Fruit fly (Drosophila melanogaster): ENCODE measurements around the gene GlyRS.

The GlyRS gene

DNA sequence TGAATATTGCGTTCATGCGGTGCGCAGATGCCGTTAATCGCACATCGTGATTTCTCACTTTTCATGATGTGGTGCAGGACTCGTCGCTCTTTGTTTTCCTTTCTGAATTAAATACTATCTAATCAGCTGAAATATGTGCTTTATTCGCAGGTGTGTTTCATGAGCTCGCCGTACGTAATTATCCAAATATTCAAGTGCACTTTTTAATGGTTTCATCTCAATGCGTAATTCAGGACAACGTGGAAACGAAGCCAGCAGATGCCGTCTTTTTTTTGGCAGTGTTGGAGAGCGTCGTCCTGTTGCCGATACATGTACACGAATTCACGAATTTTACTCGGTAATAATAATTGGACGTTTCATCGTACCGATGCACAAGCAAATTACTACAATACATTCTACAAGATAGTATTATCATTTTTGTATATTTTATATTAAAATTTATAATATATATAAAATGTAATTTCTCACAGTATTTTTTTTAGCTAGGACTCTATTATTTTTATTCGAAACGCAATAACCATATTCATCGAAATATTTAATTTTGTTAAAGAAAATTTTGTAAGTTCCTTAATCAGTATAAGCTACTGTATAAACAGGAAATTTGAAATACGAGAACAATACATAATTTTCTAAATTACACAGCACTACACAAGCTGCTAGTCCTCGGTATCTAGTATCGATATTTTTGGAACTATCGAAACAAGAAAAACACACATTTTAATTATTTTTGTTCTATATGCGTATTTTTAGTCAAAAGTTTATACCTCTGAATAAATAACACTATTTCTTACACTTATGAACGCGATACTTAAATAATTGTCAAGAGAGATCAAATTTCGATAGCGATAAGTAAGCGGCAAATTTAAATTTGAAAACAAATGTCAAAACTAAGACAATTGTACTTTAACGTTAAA lies 42.0 kb downstream of the GlyRS start, which contains the start of gene CG12316:
CG12316 (minus strand) TSS at position 276 of the 914 bp plus-strand sequence.
- TF ChIP-seq CG8478 (optimal IDR thresholded peaks at IDR 0.05) (no peak), CTCF (optimal IDR thresholded peaks at IDR 0.05) (no peak)

DNA sequence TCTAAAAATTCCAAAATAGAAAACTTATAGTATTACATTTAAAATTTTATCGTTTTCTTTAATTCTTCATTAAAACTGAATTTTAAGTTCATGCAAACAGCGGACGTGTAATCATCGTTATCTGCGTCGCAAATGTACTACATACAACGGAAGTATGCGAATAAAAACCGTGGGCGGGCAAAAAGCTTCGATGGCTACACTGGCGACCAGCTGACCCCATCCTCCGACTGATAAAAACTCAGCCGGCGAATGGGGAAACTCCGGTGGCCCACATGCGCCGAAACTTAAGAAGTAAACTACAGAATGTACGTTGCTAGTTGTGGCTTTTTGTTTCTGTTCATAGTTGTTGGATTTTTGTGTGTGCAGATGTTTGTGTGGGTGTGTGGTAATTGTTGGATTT lies 42.8 kb downstream of the GlyRS start:
- no peak for TF ChIP-seq CTCF (optimal IDR thresholded peaks at IDR 0.05)
- no peak for TF ChIP-seq CG8478 (optimal IDR thresholded peaks at IDR 0.05)

DNA sequence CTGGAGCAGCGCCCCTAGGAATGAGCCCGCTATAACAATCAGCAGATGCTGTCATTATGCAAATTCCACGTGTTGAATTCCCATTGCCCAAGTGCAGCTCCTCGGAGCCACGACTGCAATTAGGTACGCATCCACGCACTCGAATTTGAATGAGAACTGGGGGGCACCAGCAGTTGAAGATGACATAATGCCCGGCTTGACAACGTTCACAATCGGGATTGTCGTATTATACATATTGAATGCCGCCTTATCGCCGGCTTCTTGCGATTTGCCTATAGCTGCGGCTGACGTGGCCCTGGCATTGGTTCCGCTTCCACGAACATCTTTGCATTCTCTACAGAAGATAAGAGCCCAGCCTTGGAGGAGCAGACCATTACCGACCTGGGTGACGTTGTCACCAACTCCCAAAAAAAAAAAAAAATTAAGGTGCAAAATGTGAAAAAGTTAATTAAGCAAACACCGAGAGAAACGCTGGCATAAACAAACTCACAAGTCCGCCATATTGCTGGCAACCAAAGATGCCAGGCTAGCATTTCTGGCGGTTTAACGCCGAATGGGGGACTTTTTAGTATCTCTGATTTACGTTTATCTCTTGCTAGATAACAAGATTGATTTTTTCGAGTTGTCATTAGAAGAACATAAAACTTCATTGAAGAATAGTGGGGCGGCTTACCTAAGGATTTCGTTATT lies 45.5 kb downstream of the GlyRS start:
- no peak for TF ChIP-seq CG8478 (optimal IDR thresholded peaks at IDR 0.05)
- TF ChIP-seq CTCF (optimal IDR thresholded peaks at IDR 0.05), result no peak

DNA sequence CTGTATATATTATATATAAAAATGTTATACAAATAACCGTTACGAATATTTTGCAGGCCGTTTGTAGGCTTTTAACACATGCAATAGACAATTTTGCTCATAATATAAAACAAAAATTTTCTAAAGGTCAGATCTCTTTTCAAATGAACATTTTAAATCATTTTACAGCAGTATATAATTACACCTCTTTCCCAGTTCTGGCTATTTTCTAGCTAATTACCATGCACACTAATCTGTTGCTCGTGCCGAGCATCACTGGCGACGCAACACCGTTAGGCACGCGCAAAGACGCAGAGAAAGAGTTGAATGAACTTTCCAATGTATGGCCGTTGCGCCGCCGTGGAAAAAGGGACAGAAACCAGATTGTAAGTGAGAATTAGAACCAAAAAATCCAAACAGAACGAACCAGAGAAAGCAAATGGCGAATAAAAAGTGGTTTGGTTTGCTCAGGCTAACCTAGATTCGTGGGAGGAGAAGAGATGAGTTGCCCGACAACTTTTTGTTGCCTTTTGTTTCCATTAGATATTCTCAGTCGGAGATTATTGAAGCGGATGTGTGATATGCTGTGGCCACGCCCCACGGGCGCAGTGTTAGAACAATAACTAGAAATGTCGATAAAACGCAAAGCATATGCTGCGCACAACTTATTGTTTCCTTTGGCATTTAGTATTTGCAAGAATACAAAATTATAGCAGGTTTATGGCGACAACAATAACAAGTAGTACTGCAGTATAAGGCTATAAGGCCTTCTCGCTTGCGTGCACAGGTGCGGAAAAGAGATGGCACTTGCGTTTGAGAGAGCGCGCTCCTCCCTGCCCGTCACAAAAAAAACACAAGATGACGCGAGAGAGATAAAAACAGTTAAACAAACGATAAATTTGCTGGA lies 46.4 kb downstream of the GlyRS start:
- no peak for TF ChIP-seq CTCF (optimal IDR thresholded peaks at IDR 0.05)
- TF ChIP-seq CG8478 (optimal IDR thresholded peaks at IDR 0.05), result no peak

DNA sequence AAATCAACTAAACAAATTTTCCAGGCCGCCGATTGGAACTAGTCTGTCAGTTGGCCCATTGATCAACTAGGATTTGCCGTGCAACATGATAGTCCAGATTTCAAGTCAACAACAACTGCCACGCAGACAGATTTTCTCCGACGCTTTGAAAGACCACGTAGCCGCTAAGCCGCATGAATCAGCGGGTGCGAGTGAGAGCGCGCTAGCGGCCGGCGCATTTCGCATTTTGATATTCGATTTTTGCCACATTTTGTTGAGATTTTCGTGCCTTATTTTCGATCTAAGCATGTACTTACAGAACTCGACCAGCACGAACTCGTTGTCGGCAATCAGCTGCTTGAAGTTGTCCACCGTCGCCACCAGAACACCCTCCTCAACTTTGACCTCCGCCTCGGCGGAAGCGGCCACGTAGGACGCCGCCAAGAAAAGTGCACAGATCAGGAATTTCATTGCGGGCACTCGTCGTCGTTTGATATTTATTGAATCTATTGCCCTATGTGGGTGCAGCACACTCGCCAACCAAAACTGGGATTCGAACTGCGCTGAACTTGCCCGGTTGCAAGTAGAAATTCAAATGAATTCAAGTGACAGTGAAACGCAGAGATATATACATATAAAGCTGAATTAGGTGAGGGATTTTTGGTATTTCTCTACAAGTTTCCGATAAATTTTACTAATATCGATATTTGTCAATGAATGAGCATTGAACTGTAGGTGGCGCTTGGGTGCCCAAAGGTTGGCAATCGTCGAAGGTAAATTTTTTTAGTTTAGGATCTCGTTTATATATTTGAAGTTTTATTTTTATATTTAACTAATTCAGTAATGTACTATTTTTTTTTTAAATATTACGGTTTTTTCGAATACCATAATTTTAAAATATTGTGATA lies 47.3 kb downstream of the GlyRS start, which contains the start of gene Pdi:
Pdi (minus strand) TSS at position 837 of the 887 bp plus-strand sequence.
- no peak for TF ChIP-seq CG8478 (optimal IDR thresholded peaks at IDR 0.05)
- peak; percentile 87 to 94 for TF ChIP-seq CTCF (optimal IDR thresholded peaks at IDR 0.05)

DNA sequence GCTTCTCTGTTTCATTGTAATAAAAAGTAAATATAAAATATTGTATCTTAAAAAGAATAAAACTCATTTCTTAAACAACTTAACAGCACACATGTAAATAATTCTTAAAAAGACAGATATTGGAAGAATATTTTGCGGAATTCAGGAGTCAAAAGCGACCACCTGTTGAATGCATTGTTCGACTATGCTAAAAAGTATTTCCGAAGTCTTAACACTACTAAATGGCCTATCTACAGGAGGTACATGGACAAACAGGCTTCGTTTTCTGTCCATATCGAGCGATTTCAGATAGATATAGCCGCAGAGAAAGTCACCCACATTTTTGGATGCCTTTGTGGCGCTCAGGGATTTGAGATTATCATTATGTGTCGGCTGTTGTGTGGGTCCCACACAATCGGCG lies 48.2 kb downstream of the GlyRS start:
- no peak for TF ChIP-seq CTCF (optimal IDR thresholded peaks at IDR 0.05)
- no peak for TF ChIP-seq CG8478 (optimal IDR thresholded peaks at IDR 0.05)

DNA sequence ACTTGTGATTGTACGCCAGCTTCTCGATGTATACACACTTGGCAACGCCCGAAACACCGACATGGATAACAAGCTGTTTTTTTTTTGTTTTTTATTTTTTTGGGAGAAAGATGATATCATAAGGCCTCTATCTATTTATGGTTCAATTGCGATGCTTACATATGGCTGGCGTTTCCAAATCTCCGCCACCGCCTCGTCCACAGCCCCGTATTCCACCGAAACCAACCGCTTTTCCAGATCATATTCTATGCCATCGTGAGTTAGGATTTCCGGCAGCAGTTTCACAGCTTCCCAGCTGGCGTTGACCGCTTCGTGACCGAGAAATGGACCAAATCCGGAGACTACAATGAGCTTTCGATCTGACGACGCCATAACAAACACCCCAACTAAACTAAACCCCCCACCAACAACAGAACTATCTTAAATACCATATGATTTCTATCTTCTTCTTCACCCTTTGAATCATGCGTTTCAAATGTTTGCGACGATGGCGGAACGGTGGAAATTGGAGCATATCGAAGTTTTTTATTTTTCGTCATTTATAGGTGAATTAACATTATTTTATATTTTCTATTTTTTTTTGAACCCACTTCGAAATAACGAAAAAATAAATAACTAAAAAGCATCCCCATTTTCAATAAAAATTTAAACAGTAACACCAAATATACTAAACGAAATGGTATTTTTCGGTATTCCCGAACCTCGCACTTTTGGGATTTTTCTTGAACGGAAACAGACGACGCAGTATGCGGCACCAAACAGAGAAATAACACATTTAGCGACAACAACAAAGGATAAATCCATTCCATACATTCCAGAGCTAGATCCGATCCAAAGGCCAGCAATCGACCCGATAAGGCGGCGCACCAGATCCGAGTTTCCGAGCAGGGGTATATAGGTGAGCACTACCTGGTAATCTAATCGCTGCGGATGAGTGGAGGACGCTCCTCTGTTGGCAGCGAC lies 49.0 kb downstream of the GlyRS start, which contains the start of the genes CG32147 and Pex3:
CG32147 (minus strand) TSS at position 422 of the 963 bp plus-strand sequence.
Pex3 (plus strand) TSS at position 718 of the 963 bp plus-strand sequence.
- TF ChIP-seq CG8478 (optimal IDR thresholded peaks at IDR 0.05), result no peak
- TF ChIP-seq CTCF (optimal IDR thresholded peaks at IDR 0.05), result peak in 1 of 2 experiments; percentile 20

DNA sequence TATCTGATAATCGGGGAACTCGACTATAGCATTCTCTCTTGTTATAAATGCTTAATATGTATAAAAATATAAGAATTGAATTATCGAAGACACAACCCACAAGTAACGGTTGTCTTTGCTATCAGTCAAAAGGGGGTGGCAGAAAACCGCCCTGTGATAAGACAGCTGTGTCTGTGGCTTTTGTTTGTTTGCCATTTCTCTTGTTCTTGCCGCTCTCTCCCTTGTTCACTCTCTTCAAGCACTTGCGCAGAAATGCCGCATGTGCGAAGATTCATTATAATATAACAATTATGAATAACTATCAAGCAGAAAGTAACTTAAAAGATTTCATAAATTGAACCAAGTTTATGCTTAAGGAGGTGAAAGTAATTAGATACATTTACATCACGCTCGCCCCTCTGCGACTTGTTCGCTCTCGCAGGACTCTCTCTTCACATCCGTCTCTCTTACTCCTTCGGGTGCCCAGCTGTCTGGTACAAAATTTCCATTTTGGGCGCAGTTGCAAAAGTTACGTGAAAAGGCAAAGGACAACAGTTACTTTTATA lies 51.8 kb downstream of the GlyRS start, which contains the start of gene FucTA:
FucTA (plus strand) TSS at position 495 of the 545 bp plus-strand sequence.
- no peak for TF ChIP-seq CTCF (optimal IDR thresholded peaks at IDR 0.05)
- no peak for TF ChIP-seq CG8478 (optimal IDR thresholded peaks at IDR 0.05)
